Fruit fly (Drosophila melanogaster) whole organism, pupa: ENCODE results near the gene CG43137.

Experiments
- Ets98B ChIP-seq: fragments of 200-800 bp; sonication (Bioruptor generic); IDR thresholded peaks from 2 replicates; pipeline ENCODE4 v1.3.6; 2022; ENCODE audit warnings: missing biosample characterization, missing genetic modification characterization
- Pif1A ChIP-seq: fragments of 200-800 bp; sonication (Bioruptor generic); optimal IDR thresholded peaks from 3 replicates; lab custom pipeline; 2016; ENCODE audit warnings: missing biosample characterization, missing genetic modification characterization
- Snoo ChIP-seq: fragments of 200-800 bp; sonication (Bioruptor generic); optimal IDR thresholded peaks from 3 replicates; lab custom pipeline; 2017; ENCODE audit warnings: missing biosample characterization, mild to moderate bottlenecking, missing genetic modification characterization, inconsistent platforms
- rn ChIP-seq: fragments of 200-800 bp; sonication (Bioruptor generic); IDR thresholded peaks from 2 replicates; pipeline ENCODE4 v1.3.6; 2022; ENCODE audit warnings: missing biosample characterization, missing genetic modification characterization

- TF ChIP-seq rn (no peak), Ets98B (no peak), Pif1A (GFP tag; lab: Kevin White, UChicago) (no peak), Snoo (no peak)
Measured at dm6 chrX:5853461-5853860, 11.5 kb downstream of the CG43137 start, which contains the start of gene CG43136.
